Fruit fly (Drosophila melanogaster) whole organism, wandering third instar larva: ENCODE results near the gene CG2120.

Source experiments
- Abd-B ChIP-seq: fragments of >200 bp; optimal IDR thresholded peaks from 2 replicates; lab custom pipeline; 2017; ENCODE audit warnings: missing biosample characterization, missing genetic modification characterization
- CG9705 ChIP-seq: fragments of 200-800 bp; sonication (Bioruptor generic); optimal IDR thresholded peaks from 2 replicates; lab custom pipeline; 2018; ENCODE audit warnings: missing biosample characterization, mild to moderate bottlenecking, missing genetic modification characterization
- Dfd ChIP-seq: fragments of >200 bp; optimal IDR thresholded peaks from 2 replicates; lab custom pipeline; 2017; ENCODE audit warnings: missing biosample characterization, missing genetic modification characterization
- HLH106 ChIP-seq: fragments of 200-800 bp; optimal IDR thresholded peaks from 3 replicates; lab custom pipeline; 2019; ENCODE audit warnings: missing biosample characterization, mild to moderate bottlenecking, missing genetic modification characterization, moderate library complexity
- Hnf4 ChIP-seq: fragments of 200-800 bp; sonication (Bioruptor generic); optimal IDR thresholded peaks from 2 replicates; lab custom pipeline; 2016; ENCODE audit warnings: missing biosample characterization, mild to moderate bottlenecking, missing genetic modification characterization
- Hr78 ChIP-seq: fragments of >200 bp; optimal IDR thresholded peaks from 2 replicates; lab custom pipeline; 2017; ENCODE audit warnings: missing biosample characterization, missing genetic modification characterization
- Hr83 ChIP-seq: fragments of 200-300 bp; sonication (Bioruptor generic); optimal IDR thresholded peaks from 2 replicates; lab custom pipeline; 2016; ENCODE audit warnings: missing biosample characterization, mild to moderate bottlenecking, missing genetic modification characterization, moderate library complexity; ENCODE audit not compliant: poor library complexity, severe bottlenecking
- Jra ChIP-seq: sonication (Bioruptor generic); optimal IDR thresholded peaks from 2 replicates; lab custom pipeline; 2016; ENCODE audit warnings: missing biosample characterization, missing genetic modification characterization
- Myc ChIP-seq: fragments of >200 bp; optimal IDR thresholded peaks from 2 replicates; lab custom pipeline; 2017
- N ChIP-seq: fragments of >200 bp; optimal IDR thresholded peaks from 2 replicates; lab custom pipeline; 2018; ENCODE audit warnings: missing biosample characterization, missing external identifiers, missing genetic modification characterization
- OdsH ChIP-seq: fragments of 200-800 bp; sonication (Bioruptor generic); optimal IDR thresholded peaks from 2 replicates; lab custom pipeline; 2016; ENCODE audit warnings: missing biosample characterization, mild to moderate bottlenecking, missing genetic modification characterization
- Rel ChIP-seq, 2 experiments: fragments of 200-800 bp; sonication (Bioruptor generic) in 1 of 2; optimal IDR thresholded peaks; 2 replicates in 1 of 2; 3 replicates in 1 of 2; lab custom pipeline; 2016 to 2019; ENCODE audit warnings: mild to moderate bottlenecking in 2 of 2, missing biosample characterization in 2 of 2, missing genetic modification characterization in 2 of 2, moderate library complexity in 1 of 2
- Sp1 ChIP-seq: fragments of 200-800 bp; sonication (Bioruptor generic); optimal IDR thresholded peaks from 3 replicates; lab custom pipeline; 2019; ENCODE audit warnings: missing biosample characterization, mild to moderate bottlenecking, missing genetic modification characterization, moderate library complexity
- br ChIP-seq: fragments of 200-800 bp; sonication (Bioruptor generic); optimal IDR thresholded peaks from 2 replicates; lab custom pipeline; 2016; ENCODE audit warnings: missing biosample characterization, missing genetic modification characterization
- brk ChIP-seq: fragments of 200-800 bp; sonication (Bioruptor generic); optimal IDR thresholded peaks from 2 replicates; lab custom pipeline; 2016; ENCODE audit warnings: missing biosample characterization, mild to moderate bottlenecking, missing genetic modification characterization
- dl ChIP-seq, 2 experiments: fragments of 175-275, 200-275 bp in 1 of 2; fragments of 200-275 bp in 1 of 2; sonication (Bioruptor generic); optimal IDR thresholded peaks; lab custom pipeline; 2018; ENCODE audit warnings: mild to moderate bottlenecking in 2 of 2, missing biosample characterization in 2 of 2, missing genetic modification characterization in 2 of 2, moderate library complexity in 2 of 2; ENCODE audit not compliant: partially characterized antibody in 2 of 2, insufficient read depth in 1 of 2
- dsf ChIP-seq: sonication (Bioruptor generic); optimal IDR thresholded peaks from 2 replicates; lab custom pipeline; 2016; ENCODE audit warnings: missing biosample characterization, missing genetic modification characterization, borderline replicate concordance
- ey ChIP-seq: fragments of 200-800 bp; sonication (Bioruptor generic); optimal IDR thresholded peaks from 2 replicates; lab custom pipeline; 2016; ENCODE audit warnings: missing biosample characterization, missing genetic modification characterization
- foxo ChIP-seq, 2 experiments: fragments of 200-800 bp; sonication (Bioruptor generic); optimal IDR thresholded peaks; 2 replicates in 1 of 2; 3 replicates in 1 of 2; lab custom pipeline; 2016 to 2017; ENCODE audit warnings: missing biosample characterization in 2 of 2, missing genetic modification characterization in 2 of 2
- fru ChIP-seq: fragments of 200-800 bp; sonication (Bioruptor generic); optimal IDR thresholded peaks from 3 replicates; lab custom pipeline; 2016; ENCODE audit warnings: missing biosample characterization, mild to moderate bottlenecking, missing genetic modification characterization
- jim ChIP-seq: fragments of 175-275, 200-325 bp; sonication (Bioruptor generic); optimal IDR thresholded peaks from 2 replicates; lab custom pipeline; 2016; ENCODE audit warnings: missing biosample characterization, mild to moderate bottlenecking, missing genetic modification characterization
- lola ChIP-seq: fragments of >200 bp; optimal IDR thresholded peaks from 2 replicates; lab custom pipeline; 2017; ENCODE audit warnings: missing biosample characterization, missing genetic modification characterization
- psq ChIP-seq: fragments of 200-800 bp; sonication (Bioruptor generic); optimal IDR thresholded peaks from 3 replicates; lab custom pipeline; 2017; ENCODE audit warnings: missing biosample characterization, mild to moderate bottlenecking, missing genetic modification characterization, moderate library complexity
- rgr ChIP-seq: fragments of 200-800 bp; sonication (Bioruptor generic); optimal IDR thresholded peaks from 3 replicates; lab custom pipeline; 2016; ENCODE audit warnings: missing biosample characterization, mild to moderate bottlenecking, missing genetic modification characterization
- sage ChIP-seq: fragments of 200-800 bp; sonication (Bioruptor generic); optimal IDR thresholded peaks from 2 replicates; lab custom pipeline; 2016; ENCODE audit warnings: missing biosample characterization, mild to moderate bottlenecking, missing genetic modification characterization
- sv ChIP-seq: fragments of 200-800 bp; sonication (Bioruptor generic); optimal IDR thresholded peaks from 3 replicates; lab custom pipeline; 2016; ENCODE audit warnings: missing biosample characterization, missing genetic modification characterization
- tai ChIP-seq: sonication (Bioruptor generic); optimal IDR thresholded peaks from 2 replicates; lab custom pipeline; 2016; ENCODE audit warnings: missing biosample characterization, missing genetic modification characterization
- usp ChIP-seq: fragments of >200 bp; optimal IDR thresholded peaks from 2 replicates; lab custom pipeline; 2017; ENCODE audit warnings: missing biosample characterization, missing genetic modification characterization
- woc ChIP-seq: sonication (Bioruptor generic); optimal IDR thresholded peaks from 2 replicates; lab custom pipeline; 2016; ENCODE audit warnings: missing biosample characterization, mild to moderate bottlenecking, missing genetic modification characterization

CG2120 gene

dm6 chrX:8157294-8157693 lies 21.7 kb downstream of the CG2120 start, which contains the start of the genes Traf6 and GIIIspla2 (continued):
- TF ChIP-seq CG9705: peak; percentile 81
- peak; percentile 60 for TF ChIP-seq OdsH (GFP tag; lab: Kevin White, UChicago)
- peak; percentile 80 for TF ChIP-seq fru
- peak in 1 of 2 experiments; percentile 74 for TF ChIP-seq foxo (GFP tag; optimal IDR thresholded peaks at IDR 0.05; lab: Kevin White, UChicago)
- TF ChIP-seq, all 38 proteins: peak for 19

- no peak for TF ChIP-seq sv (GFP tag; lab: Kevin White, UChicago)
- TF ChIP-seq ey (GFP tag; lab: Kevin White, UChicago): no peak
- TF ChIP-seq tai (GFP tag; lab: Kevin White, UChicago): no peak
- TF ChIP-seq Myc (lab: Kevin White, UChicago): no peak
- TF ChIP-seq psq: no peak
- no peak for TF ChIP-seq Hnf4 (GFP tag; lab: Kevin White, UChicago)
- no peak for TF ChIP-seq sage (GFP tag; lab: Kevin White, UChicago)
- TF ChIP-seq Sp1 (GFP tag; lab: Kevin White, UChicago): no peak
- TF ChIP-seq Hr78 (GFP tag; lab: Kevin White, UChicago): no peak
- TF ChIP-seq lola (GFP tag; lab: Kevin White, UChicago): no peak
- no peak for TF ChIP-seq Abd-B
- no peak for TF ChIP-seq dsf (GFP tag; lab: Kevin White, UChicago)
- TF ChIP-seq usp: no peak
- TF ChIP-seq Dfd (GFP tag; lab: Kevin White, UChicago): no peak
- no peak for TF ChIP-seq Jra (GFP tag; lab: Kevin White, UChicago)
- TF ChIP-seq OdsH (GFP tag; lab: Kevin White, UChicago): no peak
- no peak for TF ChIP-seq jim (GFP tag; lab: Kevin White, UChicago)
- TF ChIP-seq, all 38 proteins: peak for 0
Observed at dm6 chrX:8158942-8159472, 23.4 kb downstream of the CG2120 start.

dm6 chrX:8159754-8160153 lies 24.1 kb downstream of the CG2120 start, which contains the start of gene CG15337:
Gene CG15337 (plus strand): TSS chrX:8160054.
- TF ChIP-seq Sp1 (GFP tag; lab: Kevin White, UChicago) (no peak), foxo (GFP tag; optimal IDR thresholded peaks at IDR 0.05; lab: Kevin White, UChicago) (no peak), Rel (GFP tag; optimal IDR thresholded peaks at IDR 0.05; lab: Kevin White, UChicago) (no peak), Rel (tag; optimal IDR thresholded peaks at IDR 0.05; lab: Kevin White, UChicago) (no peak), woc (GFP tag; lab: Kevin White, UChicago) (no peak), br (GFP tag; lab: Kevin White, UChicago) (no peak), HLH106 (tag; lab: Kevin White, UChicago) (no peak)
- TF ChIP-seq, all 38 proteins: peak for 0

dm6 chrX:8162692-8163091 lies 27.1 kb downstream of the CG2120 start, which contains the start of gene CG10761:
Gene CG10761 (minus strand): TSS chrX:8162792.
- TF ChIP-seq Abd-B (no peak), Hr78 (GFP tag; lab: Kevin White, UChicago) (no peak), dsf (GFP tag; lab: Kevin White, UChicago) (no peak)

- TF ChIP-seq Hr78 (GFP tag; lab: Kevin White, UChicago) (no peak), psq (no peak), ey (GFP tag; lab: Kevin White, UChicago) (no peak), Hr83 (no peak), Myc (lab: Kevin White, UChicago) (no peak), CG9705 (no peak), Abd-B (no peak), sv (GFP tag; lab: Kevin White, UChicago) (no peak), sage (GFP tag; lab: Kevin White, UChicago) (no peak), Rel (GFP tag; optimal IDR thresholded peaks at IDR 0.05; lab: Kevin White, UChicago) (no peak), Rel (tag; optimal IDR thresholded peaks at IDR 0.05; lab: Kevin White, UChicago) (no peak)
Observed at dm6 chrX:8163452-8163851, 27.8 kb downstream of the CG2120 start.

dm6 chrX:8165608-8166007 lies 30.0 kb downstream of the CG2120 start, which contains the start of gene Or7a:
Gene Or7a (minus strand): TSS chrX:8165708.
- no peak for TF ChIP-seq Sp1 (GFP tag; lab: Kevin White, UChicago)
- TF ChIP-seq OdsH (GFP tag; lab: Kevin White, UChicago): no peak
- no peak for TF ChIP-seq rgr (GFP tag; lab: Kevin White, UChicago)
- no peak for TF ChIP-seq sage (GFP tag; lab: Kevin White, UChicago)
- no peak for TF ChIP-seq brk
- no peak for TF ChIP-seq N (GFP tag; lab: Kevin White, UChicago)
- no peak for TF ChIP-seq dl (GFP tag; optimal IDR thresholded peaks at IDR 0.05; lab: Kevin White, UChicago; ENCODE audit: insufficient read depth in 1 of 2, partially characterized antibody in 2 of 2)
- TF ChIP-seq HLH106 (tag; lab: Kevin White, UChicago): no peak
- no peak for TF ChIP-seq lola (GFP tag; lab: Kevin White, UChicago)
